Worm (Caenorhabditis elegans) whole organism, L4/young adult: Measurements from ENCODE around the gene ZC239.15.
"Not testable (repeated sequence)": the region's sequence is repeated elsewhere in the genome, so short reads cannot be mapped to it uniquely, and the experiment has no call there.

Experiments
- W03F9.2 ChIP-seq: fragments of 150-350 bp; optimal IDR thresholded peaks from 2 replicates; lab custom pipeline; 2014; ENCODE audit warnings: missing biosample characterization, missing genetic modification characterization
- dao-5 ChIP-seq: sonication (generic microtip); optimal IDR thresholded peaks from 2 replicates; lab custom pipeline; 2016; ENCODE audit warnings: missing genotype, missing genetic modification characterization, moderate library complexity, missing compliant biosample characterization
- him-1 ChIP-seq: sonication (generic microtip); optimal IDR thresholded peaks from 2 replicates; lab custom pipeline; 2016; ENCODE audit warnings: missing genotype, missing genetic modification reagents, missing genetic modification characterization, missing compliant biosample characterization

The ZC239.15 gene

ce11 chrII:3177663-3178062 is 46.9 kb downstream of the ZC239.15 start, which contains the start of gene sri-40:
Gene sri-40 (plus strand): TSS chrII:3177963.
- TF ChIP-seq dao-5; W03F9.2; him-1 (tag; lab: Kevin White, UChicago): not testable (repeated sequence)
